Worm (Caenorhabditis elegans): ENCODE data around the gene M163.7.

DNA sequence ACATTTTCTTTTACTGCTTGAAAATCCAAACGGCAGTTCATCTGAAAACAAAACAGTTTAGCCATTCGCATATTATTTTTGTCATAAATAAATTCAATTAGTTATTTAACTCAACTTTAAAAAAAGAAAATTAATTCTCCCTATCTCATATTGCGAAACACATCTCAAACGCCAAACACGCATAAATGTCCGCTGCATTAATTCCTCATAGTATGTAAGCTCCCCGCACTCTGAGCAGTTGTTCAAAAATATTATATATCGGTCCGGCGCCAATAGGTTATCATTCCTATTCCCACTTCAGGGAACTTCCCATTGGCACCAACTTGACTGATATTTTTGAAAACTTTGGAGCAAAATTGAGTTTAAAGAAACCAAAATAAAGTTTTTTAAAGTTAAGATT is 13.6 kb downstream of the M163.7 start:
- TF ChIP-seq F49E8.2 (tag; optimal IDR thresholded peaks at IDR 0.05; ENCODE audit: insufficient read depth) (no peak), dpl-1 (GFP tag; optimal IDR thresholded peaks at IDR 0.05) (no peak), F39B2.1 (GFP tag; IDR thresholded peaks at IDR 0.05) (no peak), hmg-20 (GFP tag; IDR thresholded peaks at IDR 0.05) (no peak)
